Worm (Caenorhabditis elegans) whole organism, L1 larva: ENCODE measurements around the gene fat-1.

Source experiments
- aha-1 ChIP-seq: fragments of 150-350 bp; optimal IDR thresholded peaks from 2 replicates; lab custom pipeline; 2014; ENCODE audit warnings: missing biosample characterization, missing genetic modification characterization
- alr-1 ChIP-seq: fragments of 200-800 bp; sonication (Bioruptor generic); optimal IDR thresholded peaks from 2 replicates; lab custom pipeline; 2018; ENCODE audit warnings: borderline replicate concordance, mild to moderate bottlenecking, missing genetic modification characterization, missing compliant biosample characterization
- ama-1 ChIP-seq: fragments of 150-350 bp; optimal IDR thresholded peaks from 2 replicates; lab custom pipeline; 2014
- ceh-82 ChIP-seq, 3 experiments: fragments of 150-350 bp in 1 of 3; sonication (generic microtip) in 2 of 3; optimal IDR thresholded peaks; 2 replicates each; lab custom pipeline; 2014 to 2017; ENCODE audit warnings: missing biosample characterization in 3 of 3, missing genetic modification characterization in 3 of 3
- ceh-88 ChIP-seq: fragments of 200-800 bp; sonication (Bioruptor generic); IDR thresholded peaks from 2 replicates; pipeline ENCODE4 v1.3.6; 2022; ENCODE audit warnings: missing genetic modification characterization, missing compliant biosample characterization
- ces-1 ChIP-seq: fragments of 150-350 bp; optimal IDR thresholded peaks from 2 replicates; lab custom pipeline; 2014; ENCODE audit warnings: missing biosample characterization, missing genetic modification reagents, missing genetic modification characterization
- dpl-1 ChIP-seq, 3 experiments: fragments of 150-350 bp in 2 of 3; sonication (generic microtip) in 1 of 3; optimal IDR thresholded peaks; 2 replicates each; lab custom pipeline; 2014 to 2017; ENCODE audit warnings: missing biosample characterization in 3 of 3, missing genetic modification characterization in 3 of 3, missing genetic modification reagents in 3 of 3
- efl-1 ChIP-seq, 4 experiments: fragments of 150-350 bp; optimal IDR thresholded peaks in 3 of 4; peaks in 1 of 4; 1 replicate in 1 of 4; 2 replicates in 3 of 4; lab custom pipeline; 2014; ENCODE audit warnings: missing biosample characterization in 2 of 4, missing genetic modification characterization in 2 of 4, missing genetic modification reagents in 2 of 4
- efl-3 ChIP-seq: fragments of 200-800 bp; sonication (Bioruptor generic); optimal IDR thresholded peaks from 2 replicates; lab custom pipeline; 2018; ENCODE audit warnings: mild to moderate bottlenecking, missing genetic modification characterization, missing compliant biosample characterization
- egl-13 ChIP-seq: sonication (generic microtip); optimal IDR thresholded peaks from 2 replicates; lab custom pipeline; 2016; ENCODE audit warnings: missing genotype, missing genetic modification reagents, missing genetic modification characterization, missing compliant biosample characterization
- elt-2 ChIP-seq: sonication (generic microtip); optimal IDR thresholded peaks from 2 replicates; lab custom pipeline; 2016; ENCODE audit warnings: missing genetic modification characterization, mild to moderate bottlenecking, inconsistent platforms, missing compliant biosample characterization, missing genetic modification reagents
- fkh-4 ChIP-seq: sonication (generic microtip); optimal IDR thresholded peaks from 2 replicates; lab custom pipeline; 2016; ENCODE audit warnings: missing compliant biosample characterization, missing genetic modification characterization, borderline replicate concordance
- fkh-8 ChIP-seq: sonication (generic microtip); optimal IDR thresholded peaks from 2 replicates; lab custom pipeline; 2016; ENCODE audit warnings: mild to moderate bottlenecking, missing genetic modification characterization, missing compliant biosample characterization
- fos-1 ChIP-seq: fragments of 150-350 bp; optimal IDR thresholded peaks from 2 replicates; lab custom pipeline; 2014; ENCODE audit warnings: missing biosample characterization, missing genetic modification characterization
- grh-1 ChIP-seq: fragments of 200-800 bp; sonication (Bioruptor generic); IDR thresholded peaks from 2 replicates; pipeline ENCODE4 v1.3.6; 2022; ENCODE audit warnings: missing genetic modification reagents, missing genetic modification characterization, missing compliant biosample characterization
- irx-1 ChIP-seq: sonication (generic microtip); optimal IDR thresholded peaks from 2 replicates; lab custom pipeline; 2016; ENCODE audit warnings: missing genetic modification characterization, missing compliant biosample characterization
- lin-35 ChIP-seq, 2 experiments: fragments of 150-350 bp; optimal IDR thresholded peaks; 2 replicates each; lab custom pipeline; 2014; ENCODE audit warnings: missing biosample characterization in 2 of 2, missing genetic modification characterization in 2 of 2, missing genetic modification reagents in 2 of 2
- lin-39 ChIP-seq: fragments of 150-350 bp; optimal IDR thresholded peaks from 2 replicates; lab custom pipeline; 2014; ENCODE audit warnings: missing biosample characterization, missing genetic modification reagents, missing genetic modification characterization
- lir-3 ChIP-seq: sonication (generic microtip); optimal IDR thresholded peaks from 2 replicates; lab custom pipeline; 2016; ENCODE audit warnings: mild to moderate bottlenecking, missing genetic modification characterization, moderate library complexity, missing compliant biosample characterization; ENCODE audit not compliant: poor library complexity
- mef-2 ChIP-seq: fragments of 150-350 bp; optimal IDR thresholded peaks from 2 replicates; lab custom pipeline; 2014; ENCODE audit warnings: missing biosample characterization, missing genetic modification characterization
- nhr-237 ChIP-seq: fragments of 150-350 bp; optimal IDR thresholded peaks from 2 replicates; lab custom pipeline; 2014; ENCODE audit warnings: missing biosample characterization, missing genetic modification characterization
- nhr-47 ChIP-seq: sonication (generic microtip); optimal IDR thresholded peaks from 2 replicates; lab custom pipeline; 2016; ENCODE audit warnings: mild to moderate bottlenecking, missing genetic modification characterization, moderate library complexity, missing compliant biosample characterization
- nhr-71 ChIP-seq: sonication (generic microtip); optimal IDR thresholded peaks from 2 replicates; lab custom pipeline; 2016; ENCODE audit warnings: mild to moderate bottlenecking, missing genetic modification characterization, moderate library complexity, missing compliant biosample characterization
- nhr-76 ChIP-seq: sonication (generic microtip); optimal IDR thresholded peaks from 2 replicates; lab custom pipeline; 2017; ENCODE audit warnings: missing biosample characterization, missing genetic modification characterization
- nhr-90 ChIP-seq: sonication (generic microtip); optimal IDR thresholded peaks from 2 replicates; lab custom pipeline; 2016; ENCODE audit warnings: mild to moderate bottlenecking, missing genetic modification characterization, missing compliant biosample characterization; ENCODE audit not compliant: poor library complexity
- pag-3 ChIP-seq: sonication (generic microtip); optimal IDR thresholded peaks from 2 replicates; lab custom pipeline; 2017; ENCODE audit warnings: missing genetic modification characterization, mild to moderate bottlenecking, missing compliant biosample characterization, antibody characterized with exemption, borderline replicate concordance; ENCODE audit not compliant: insufficient read depth
- rnt-1 ChIP-seq: sonication (generic microtip); optimal IDR thresholded peaks from 2 replicates; lab custom pipeline; 2016; ENCODE audit warnings: mild to moderate bottlenecking, missing genetic modification characterization, moderate library complexity, missing compliant biosample characterization
- snu-23 ChIP-seq: sonication (generic microtip); optimal IDR thresholded peaks from 2 replicates; lab custom pipeline; 2016; ENCODE audit warnings: missing genetic modification characterization, missing compliant biosample characterization
- tlp-1 ChIP-seq: fragments of 150-350 bp; optimal IDR thresholded peaks from 2 replicates; lab custom pipeline; 2014; ENCODE audit warnings: missing biosample characterization, missing genetic modification characterization
- unc-62 ChIP-seq: fragments of 150-350 bp; optimal IDR thresholded peaks from 2 replicates; lab custom pipeline; 2014; ENCODE audit warnings: missing biosample characterization, missing genetic modification reagents, missing genetic modification characterization
- unc-98 ChIP-seq: fragments of 200-800 bp; sonication (Bioruptor generic); IDR thresholded peaks from 2 replicates; pipeline ENCODE4 v1.3.6; 2022; ENCODE audit warnings: missing genetic modification characterization, missing compliant biosample characterization
- vab-15 ChIP-seq: sonication (generic microtip); optimal IDR thresholded peaks from 2 replicates; lab custom pipeline; 2017; ENCODE audit warnings: missing genotype, mild to moderate bottlenecking, missing genetic modification characterization, missing compliant biosample characterization
- zag-1 ChIP-seq: fragments of 150-350 bp; optimal IDR thresholded peaks from 2 replicates; lab custom pipeline; 2014; ENCODE audit warnings: missing biosample characterization, missing genetic modification characterization
- ztf-11 ChIP-seq, 2 experiments: sonication (generic microtip); optimal IDR thresholded peaks; 2 replicates each; lab custom pipeline; 2016 to 2017; ENCODE audit warnings: missing genetic modification characterization in 2 of 2, missing biosample characterization in 1 of 2, missing compliant biosample characterization in 1 of 2

The fat-1 gene

DNA sequence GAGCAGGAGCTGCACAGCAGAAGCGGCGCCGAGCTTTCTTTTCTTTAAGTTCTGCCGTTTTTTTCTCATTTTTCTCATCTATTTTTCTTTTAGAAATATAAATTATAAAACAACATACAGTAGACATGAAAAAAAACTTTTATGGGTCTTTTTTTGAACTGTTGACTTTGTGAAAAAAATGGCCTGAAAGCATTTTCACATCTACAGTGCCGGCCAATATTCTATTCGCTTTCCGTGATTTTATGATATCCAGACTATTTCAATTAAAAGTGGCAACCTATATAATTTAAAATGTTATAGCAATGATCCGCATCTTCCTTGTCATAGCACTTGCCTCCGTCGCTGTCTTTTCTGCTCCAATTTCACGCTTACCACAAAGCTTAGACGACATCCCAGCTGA lies 12.6 kb downstream of the fat-1 start, which contains the start of gene far-6:
far-6 (plus strand) TSS at position 301 of the 400 bp plus-strand sequence.
- TF ChIP-seq egl-13 (tag; lab: Kevin White, UChicago) (no peak), lin-39 (tag; lab: Kevin White, UChicago) (no peak), grh-1 (GFP tag; lab: Robert Waterston, UW) (no peak), irx-1 (tag; lab: Kevin White, UChicago) (no peak)

DNA sequence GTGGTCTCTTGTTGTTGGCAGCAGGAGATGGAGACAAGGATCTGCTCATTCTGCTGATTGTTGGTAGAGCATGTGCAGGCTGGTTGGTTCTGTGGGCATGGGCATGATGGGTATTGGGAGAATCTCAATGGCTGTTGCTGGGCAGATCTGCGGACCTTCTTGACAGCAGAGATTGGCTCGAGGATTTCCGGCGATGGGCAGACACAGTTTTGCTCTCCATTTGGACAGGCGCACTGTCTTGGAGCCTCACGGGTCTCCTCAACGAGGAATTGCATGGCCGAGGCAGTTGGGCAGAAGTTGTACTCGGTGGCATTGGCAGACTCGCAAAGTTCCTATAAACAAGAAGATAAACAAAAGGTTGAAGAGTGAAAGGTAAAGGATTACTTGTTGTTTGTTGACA lies 15.1 kb downstream of the fat-1 start:
- no peak for TF ChIP-seq pag-3 (tag; lab: Kevin White, UChicago)
- no peak for TF ChIP-seq efl-1 (optimal IDR thresholded peaks at IDR 0.05; lab: Kevin White, UChicago)
- peak in 1 of 2 experiments; percentile 53 for TF ChIP-seq efl-1 (GFP tag; optimal IDR thresholded peaks at IDR 0.05 in 1 of 2; lab: Kevin White, UChicago)
- no peak for TF ChIP-seq ceh-82 (tag; optimal IDR thresholded peaks at IDR 0.05; lab: Kevin White, UChicago)
- no peak for TF ChIP-seq alr-1 (tag; lab: Kevin White, UChicago)

ce11 chrIV:13331285-13331684 lies 15.8 kb downstream of the fat-1 start, which contains the start of gene pqn-74:
Gene pqn-74, minus strand, starts transcription at chrIV:13331406.
- TF ChIP-seq unc-98 (GFP tag; lab: Robert Waterston, UW): no peak
- no peak for TF ChIP-seq aha-1 (tag; lab: Kevin White, UChicago)
- no peak for TF ChIP-seq fkh-8 (tag; lab: Kevin White, UChicago)
- TF ChIP-seq ama-1: no peak
- TF ChIP-seq vab-15 (tag; lab: Kevin White, UChicago): no peak
- no peak for TF ChIP-seq nhr-71
- TF ChIP-seq dpl-1 (GFP tag; optimal IDR thresholded peaks at IDR 0.05; lab: Kevin White, UChicago): no peak
- TF ChIP-seq ztf-11 (tag; optimal IDR thresholded peaks at IDR 0.05; lab: Kevin White, UChicago): no peak
- TF ChIP-seq ceh-88 (GFP tag; lab: Robert Waterston, UW): no peak
- TF ChIP-seq nhr-90 (tag; lab: Kevin White, UChicago): no peak
- TF ChIP-seq nhr-47 (tag; lab: Kevin White, UChicago): no peak
- TF ChIP-seq grh-1 (GFP tag; lab: Robert Waterston, UW): no peak
- no peak for TF ChIP-seq tlp-1 (tag; lab: Kevin White, UChicago)
- TF ChIP-seq lir-3 (tag; lab: Kevin White, UChicago): no peak
- no peak for TF ChIP-seq nhr-237 (tag; lab: Kevin White, UChicago)
- TF ChIP-seq efl-3 (GFP tag; lab: Kevin White, UChicago): no peak
- TF ChIP-seq snu-23 (GFP tag; lab: Kevin White, UChicago): no peak
- TF ChIP-seq fkh-4 (tag; lab: Kevin White, UChicago): no peak
- TF ChIP-seq unc-62 (GFP tag; lab: Kevin White, UChicago): no peak

DNA sequence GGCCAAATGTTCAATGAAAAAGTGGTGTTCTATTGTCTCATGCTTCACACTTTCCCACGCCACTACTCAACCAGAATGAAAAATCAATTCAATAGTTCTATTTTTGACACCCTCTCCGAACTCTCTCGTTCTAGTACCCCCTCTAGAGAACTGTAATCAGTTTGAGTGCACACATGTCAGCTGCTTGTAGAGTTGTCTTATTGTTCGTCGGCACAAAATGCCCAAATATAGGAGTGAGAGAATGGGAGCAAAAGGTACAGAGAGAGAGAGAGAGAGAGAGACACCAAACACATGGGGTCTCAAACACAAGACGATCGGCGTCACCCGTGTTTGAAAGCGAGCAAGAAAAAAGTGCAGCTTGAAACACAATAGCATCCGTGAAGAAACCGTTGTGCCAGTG lies 18.8 kb downstream of the fat-1 start:
- TF ChIP-seq fos-1 (no peak), rnt-1 (no peak), elt-2 (tag; lab: Kevin White, UChicago) (no peak), lir-3 (tag; lab: Kevin White, UChicago) (no peak), lin-35 (GFP tag; optimal IDR thresholded peaks at IDR 0.05; lab: Kevin White, UChicago) (peak in 1 of 2 experiments; percentile 29), ces-1 (GFP tag; lab: Kevin White, UChicago) (no peak), lin-39 (tag; lab: Kevin White, UChicago) (no peak)

DNA sequence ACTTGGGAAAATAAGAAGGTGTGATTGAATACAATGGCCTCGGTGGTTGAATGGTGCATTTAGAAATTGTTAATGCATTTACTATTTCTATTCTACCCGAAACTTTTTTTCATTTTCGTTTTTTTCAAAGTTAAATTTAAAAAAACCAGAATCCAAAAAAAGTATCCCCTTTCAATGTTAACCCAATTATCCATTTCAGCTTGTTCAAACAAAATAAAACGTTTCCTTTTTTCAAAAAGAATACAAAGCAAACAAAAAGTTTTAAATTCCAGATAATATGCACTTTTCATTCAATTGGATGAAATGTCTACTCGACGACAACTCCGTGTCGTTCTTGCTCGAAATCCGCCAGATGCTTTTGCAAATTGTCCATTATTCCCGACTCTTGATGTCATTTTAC lies 27.1 kb downstream of the fat-1 start, which contains the start of gene W02A2.5:
W02A2.5 (plus strand) TSS at position 301 of the 400 bp plus-strand sequence.
- TF ChIP-seq nhr-76 (tag; lab: Kevin White, UChicago) (no peak), zag-1 (tag; lab: Kevin White, UChicago) (no peak), efl-1 (optimal IDR thresholded peaks at IDR 0.05; lab: Kevin White, UChicago) (no peak), efl-1 (GFP tag; optimal IDR thresholded peaks at IDR 0.05 in 1 of 2; lab: Kevin White, UChicago) (peak in 1 of 2 experiments; percentile 43), mef-2 (tag; lab: Kevin White, UChicago) (no peak)
